Worm (Caenorhabditis elegans) whole organism, young adult: Measurements from ENCODE around the gene C37C3.18.
A peak's percentile ranks its signal among the peaks of the same experiment; 100 is the strongest.

Experiments used
- B0035.1 ChIP-seq: sonication (generic microtip); optimal IDR thresholded peaks from 2 replicates; lab custom pipeline; 2016; ENCODE audit warnings: missing genetic modification characterization, mild to moderate bottlenecking, missing compliant biosample characterization, missing genotype, missing genetic modification reagents
- B0261.1 ChIP-seq: sonication (generic microtip); optimal IDR thresholded peaks from 2 replicates; lab custom pipeline; 2016; ENCODE audit warnings: mild to moderate bottlenecking, missing genetic modification characterization, moderate library complexity, missing compliant biosample characterization
- B0336.3 ChIP-seq: fragments of 200-800 bp; sonication (Bioruptor generic); IDR thresholded peaks from 2 replicates; pipeline ENCODE4 v1.3.6; 2022; ENCODE audit warnings: missing genetic modification characterization, missing compliant biosample characterization
- C06A6.2 ChIP-seq: fragments of 200-800 bp; sonication (Bioruptor generic); conservative IDR thresholded peaks from 2 replicates; pipeline ENCODE4 v1.3.6; 2022; ENCODE audit warnings: missing genetic modification characterization, missing compliant biosample characterization
- C17E4.6 ChIP-seq: fragments of 200-800 bp; sonication (Bioruptor generic); IDR thresholded peaks from 2 replicates; pipeline ENCODE4 v1.3.6; 2022; ENCODE audit warnings: missing genetic modification reagents, missing genetic modification characterization, missing compliant biosample characterization
- D2030.7 ChIP-seq: fragments of 200-800 bp; sonication (Bioruptor generic); IDR thresholded peaks from 2 replicates; pipeline ENCODE4 v1.3.6; 2022; ENCODE audit warnings: missing genetic modification reagents, missing genetic modification characterization, missing compliant biosample characterization
- F33H1.4 ChIP-seq: fragments of 200-800 bp; sonication (Bioruptor generic); IDR thresholded peaks from 2 replicates; pipeline ENCODE4 v1.3.6; 2022; ENCODE audit warnings: missing genetic modification reagents, missing genetic modification characterization, missing compliant biosample characterization
- F39B2.1 ChIP-seq: fragments of 200-800 bp; sonication (Bioruptor generic); IDR thresholded peaks from 2 replicates; pipeline ENCODE4 v1.3.6; 2022; ENCODE audit warnings: missing genetic modification reagents, missing genetic modification characterization, missing compliant biosample characterization
- Y53F4B.3 ChIP-seq: fragments of 200-800 bp; sonication (Bioruptor generic); IDR thresholded peaks from 2 replicates; pipeline ENCODE4 v1.3.6; 2022; ENCODE audit warnings: missing genetic modification reagents, missing genetic modification characterization, missing compliant biosample characterization
- Y79H2A.3 ChIP-seq: fragments of 200-800 bp; sonication (Bioruptor generic); conservative IDR thresholded peaks from 2 replicates; pipeline ENCODE4 v1.3.6; 2022; ENCODE audit warnings: missing genetic modification reagents, missing genetic modification characterization, missing compliant biosample characterization
- Y95B8A.8 ChIP-seq: fragments of 200-800 bp; sonication (Bioruptor generic); IDR thresholded peaks from 2 replicates; pipeline ENCODE4 v1.3.6; 2022; ENCODE audit warnings: missing genetic modification reagents, missing genetic modification characterization, missing compliant biosample characterization
- ZK185.1 ChIP-seq: sonication (generic microtip); optimal IDR thresholded peaks from 2 replicates; lab custom pipeline; 2016; ENCODE audit warnings: mild to moderate bottlenecking, missing genetic modification characterization, missing compliant biosample characterization; ENCODE audit not compliant: poor library complexity, severe bottlenecking
- akir-1 ChIP-seq: fragments of 200-800 bp; sonication (Bioruptor generic); optimal IDR thresholded peaks from 2 replicates; lab custom pipeline; 2018; ENCODE audit warnings: mild to moderate bottlenecking, missing genetic modification characterization, moderate library complexity, missing compliant biosample characterization
- attf-5 ChIP-seq: fragments of 200-800 bp; sonication (Bioruptor generic); optimal IDR thresholded peaks from 2 replicates; lab custom pipeline; 2018; ENCODE audit warnings: mild to moderate bottlenecking, missing genetic modification characterization, missing compliant biosample characterization
- attf-6 ChIP-seq: fragments of 200-800 bp; sonication (Bioruptor generic); IDR thresholded peaks from 2 replicates; pipeline ENCODE4 v1.3.6; 2022; ENCODE audit warnings: missing genetic modification reagents, missing genetic modification characterization, missing compliant biosample characterization
- cebp-1 ChIP-seq, 2 experiments: fragments of 200-800 bp in 1 of 2; sonication (Bioruptor generic) in 1 of 2; sonication (generic microtip) in 1 of 2; IDR thresholded peaks in 1 of 2; optimal IDR thresholded peaks in 1 of 2; 2 replicates each; pipeline versions ENCODE4 v1.3.6 to Lab custom; 2017 to 2022; ENCODE audit warnings: missing compliant biosample characterization in 2 of 2, missing genetic modification characterization in 2 of 2, mild to moderate bottlenecking in 1 of 2, missing genetic modification reagents in 1 of 2, moderate library complexity in 1 of 2
- ceh-27 ChIP-seq: fragments of 200-800 bp; sonication (Bioruptor generic); optimal IDR thresholded peaks from 2 replicates; lab custom pipeline; 2018; ENCODE audit warnings: mild to moderate bottlenecking, missing genetic modification characterization, moderate library complexity, missing compliant biosample characterization
- ceh-40 ChIP-seq: fragments of 200-800 bp; sonication (Bioruptor generic); IDR thresholded peaks from 2 replicates; pipeline ENCODE4 v1.3.6; 2022; ENCODE audit warnings: missing genetic modification characterization, missing compliant biosample characterization
- ceh-58 ChIP-seq: fragments of 200-800 bp; sonication (Bioruptor generic); IDR thresholded peaks from 2 replicates; pipeline ENCODE4 v1.3.6; 2022; ENCODE audit warnings: missing genetic modification characterization, missing compliant biosample characterization
- chd-7 ChIP-seq: sonication (generic microtip); optimal IDR thresholded peaks from 2 replicates; lab custom pipeline; 2016; ENCODE audit warnings: mild to moderate bottlenecking, missing genetic modification characterization, moderate library complexity, missing compliant biosample characterization
- dpff-1 ChIP-seq: sonication (generic microtip); optimal IDR thresholded peaks from 2 replicates; lab custom pipeline; 2017; ENCODE audit warnings: mild to moderate bottlenecking, missing genetic modification characterization, missing compliant biosample characterization
- efl-1 ChIP-seq: fragments of 150-350 bp; optimal IDR thresholded peaks from 2 replicates; lab custom pipeline; 2014; ENCODE audit warnings: missing biosample characterization, missing genetic modification reagents, missing genetic modification characterization
- hlh-12 ChIP-seq: sonication (generic microtip); optimal IDR thresholded peaks from 2 replicates; lab custom pipeline; 2016; ENCODE audit warnings: missing genetic modification characterization, missing compliant biosample characterization
- hsf-1 ChIP-seq: fragments of 200-800 bp; sonication (Bioruptor generic); IDR thresholded peaks from 2 replicates; pipeline ENCODE4 v1.3.6; 2022; ENCODE audit warnings: missing genetic modification reagents, missing genetic modification characterization, missing compliant biosample characterization
- lin-26 ChIP-seq: fragments of 200-800 bp; sonication (Bioruptor generic); IDR thresholded peaks from 2 replicates; pipeline ENCODE4 v1.3.6; 2022; ENCODE audit warnings: missing genetic modification reagents, missing genetic modification characterization, missing compliant biosample characterization
- lir-1 ChIP-seq: fragments of 200-800 bp; sonication (Bioruptor generic); conservative IDR thresholded peaks from 2 replicates; pipeline ENCODE4 v1.3.6; 2022; ENCODE audit warnings: missing genetic modification reagents, missing genetic modification characterization, missing compliant biosample characterization
- madf-10 ChIP-seq: sonication (generic microtip); optimal IDR thresholded peaks from 2 replicates; lab custom pipeline; 2016; ENCODE audit warnings: mild to moderate bottlenecking, missing genetic modification characterization, missing compliant biosample characterization
- madf-6 ChIP-seq: fragments of 200-800 bp; sonication (Bioruptor generic); IDR thresholded peaks from 2 replicates; pipeline ENCODE4 v1.3.6; 2022; ENCODE audit warnings: missing genetic modification reagents, missing genetic modification characterization, missing compliant biosample characterization
- mxl-1 ChIP-seq: sonication (generic microtip); optimal IDR thresholded peaks from 2 replicates; lab custom pipeline; 2016; ENCODE audit warnings: missing genetic modification characterization, missing compliant biosample characterization
- nhr-120 ChIP-seq: fragments of 200-800 bp; sonication (Bioruptor generic); IDR thresholded peaks from 2 replicates; pipeline ENCODE4 v1.3.6; 2022; ENCODE audit warnings: missing genetic modification characterization, missing compliant biosample characterization
- nhr-80 ChIP-seq: sonication (generic microtip); optimal IDR thresholded peaks from 2 replicates; lab custom pipeline; 2016; ENCODE audit warnings: missing genetic modification characterization, missing compliant biosample characterization
- pha-4 ChIP-seq: fragments of 150-350 bp; sonication (generic microtip); optimal IDR thresholded peaks from 2 replicates; lab custom pipeline; 2014; ENCODE audit warnings: missing biosample characterization, missing genetic modification reagents, missing genetic modification characterization
- rcor-1 ChIP-seq: fragments of 200-800 bp; sonication (Bioruptor generic); IDR thresholded peaks from 2 replicates; pipeline ENCODE4 v1.3.6; 2022; ENCODE audit warnings: missing genetic modification reagents, missing genetic modification characterization, missing compliant biosample characterization
- snpc-3.4 ChIP-seq: sonication (generic microtip); optimal IDR thresholded peaks from 2 replicates; lab custom pipeline; 2017; ENCODE audit warnings: missing genetic modification characterization, mild to moderate bottlenecking, missing compliant biosample characterization, antibody characterized with exemption, moderate library complexity, missing genotype, missing genetic modification reagents
- sptf-2 ChIP-seq: fragments of 200-800 bp; sonication (Bioruptor generic); optimal IDR thresholded peaks from 2 replicates; lab custom pipeline; 2018; ENCODE audit warnings: mild to moderate bottlenecking, missing genetic modification characterization, missing compliant biosample characterization
- tbp1 ChIP-seq: fragments of 200-800 bp; sonication (Bioruptor generic); optimal IDR thresholded peaks from 2 replicates; lab custom pipeline; 2018; ENCODE audit warnings: mild to moderate bottlenecking, missing genetic modification characterization, missing compliant biosample characterization
- tbx-9 ChIP-seq: sonication (generic microtip); optimal IDR thresholded peaks from 2 replicates; lab custom pipeline; 2016; ENCODE audit warnings: borderline replicate concordance, missing genetic modification characterization, inconsistent platforms, missing compliant biosample characterization
- tlf-1 ChIP-seq: fragments of 200-800 bp; sonication (Bioruptor generic); optimal IDR thresholded peaks from 2 replicates; lab custom pipeline; 2018; ENCODE audit warnings: mild to moderate bottlenecking, missing genetic modification characterization, missing compliant biosample characterization
- unc-130 ChIP-seq: sonication (generic microtip); optimal IDR thresholded peaks from 2 replicates; lab custom pipeline; 2016; ENCODE audit warnings: missing genetic modification reagents, missing genetic modification characterization, missing compliant biosample characterization
- xnd-1 ChIP-seq: sonication (generic microtip); optimal IDR thresholded peaks from 2 replicates; lab custom pipeline; 2016; ENCODE audit warnings: missing genotype, missing genetic modification reagents, missing genetic modification characterization, missing compliant biosample characterization
- ztf-25 ChIP-seq: fragments of 200-800 bp; sonication (Bioruptor generic); IDR thresholded peaks from 2 replicates; pipeline ENCODE4 v1.3.6; 2022; ENCODE audit warnings: missing genetic modification reagents, missing genetic modification characterization, missing compliant biosample characterization
- ztf-3 ChIP-seq: fragments of 200-800 bp; sonication (Bioruptor generic); optimal IDR thresholded peaks from 2 replicates; lab custom pipeline; 2018; ENCODE audit warnings: mild to moderate bottlenecking, missing genetic modification characterization, missing compliant biosample characterization
- ztf-6 ChIP-seq: fragments of 200-800 bp; sonication (Bioruptor generic); IDR thresholded peaks from 2 replicates; pipeline ENCODE4 v1.3.6; 2022; ENCODE audit warnings: missing genetic modification reagents, missing genetic modification characterization, missing compliant biosample characterization

Gene C37C3.18

ce11 chrV:7808444-7808843 is 46.3 kb upstream of the C37C3.18 start:
- no peak for TF ChIP-seq ceh-58 (GFP tag; lab: Robert Waterston, UW)
- TF ChIP-seq xnd-1 (tag; lab: Kevin White, UChicago), result no peak
- TF ChIP-seq madf-10 (tag; lab: Kevin White, UChicago), result no peak
- TF ChIP-seq madf-6 (GFP tag; lab: Robert Waterston, UW), result 0 out of 2 replicates have a peak, but pooled peaks have one; percentile 15
- no peak for TF ChIP-seq F39B2.1

- TF ChIP-seq hsf-1, result no peak
- peak; percentile 6 for TF ChIP-seq attf-5 (GFP tag; lab: Kevin White, UChicago)
- TF ChIP-seq ZK185.1 (tag; lab: Kevin White, UChicago), result no peak
- 0 out of 2 replicates have a peak, but pooled peaks have one; percentile 20 for TF ChIP-seq lin-26
- peak; percentile 63 for TF ChIP-seq nhr-80 (tag; lab: Kevin White, UChicago)
- no peak for TF ChIP-seq sptf-2
- no peak for TF ChIP-seq cebp-1 (GFP tag; IDR thresholded peaks at IDR 0.05; lab: Robert Waterston, UW)
- TF ChIP-seq cebp-1 (tag; optimal IDR thresholded peaks at IDR 0.05; lab: Kevin White, UChicago), result peak; percentile 4
- TF ChIP-seq ztf-3 (GFP tag; lab: Kevin White, UChicago), result no peak
- TF ChIP-seq, all 124 proteins: peak for 4
Observed at ce11 chrV:7809320-7810256, 45.2 kb upstream of the C37C3.18 start, which contains the start of gene ZK742.3. Gene ZK742.3, minus strand, starts transcription at chrV:7809912.

ce11 chrV:7810591-7810990 is 44.2 kb upstream of the C37C3.18 start:
- TF ChIP-seq B0336.3 (GFP tag; lab: Robert Waterston, UW), result no peak
- no peak for TF ChIP-seq Y53F4B.3
- TF ChIP-seq pha-4 (tag; lab: Kevin White, UChicago), result no peak
- TF ChIP-seq ceh-27 (GFP tag; lab: Kevin White, UChicago), result no peak
- no peak for TF ChIP-seq snpc-3.4 (tag; lab: Kevin White, UChicago)
- TF ChIP-seq F33H1.4 (GFP tag; lab: Robert Waterston, UW), result no peak
- no peak for TF ChIP-seq D2030.7
- no peak for TF ChIP-seq nhr-120 (GFP tag; lab: Robert Waterston, UW)
- TF ChIP-seq rcor-1, result no peak
- no peak for TF ChIP-seq tbx-9 (tag; lab: Kevin White, UChicago)
- TF ChIP-seq lir-1, result no peak
- TF ChIP-seq attf-6, result no peak
- no peak for TF ChIP-seq C17E4.6 (GFP tag; lab: Robert Waterston, UW)
- no peak for TF ChIP-seq efl-1 (GFP tag; lab: Kevin White, UChicago)
- no peak for TF ChIP-seq tbp1 (GFP tag; lab: Kevin White, UChicago)
- TF ChIP-seq nhr-80 (tag; lab: Kevin White, UChicago), result no peak

DNA sequence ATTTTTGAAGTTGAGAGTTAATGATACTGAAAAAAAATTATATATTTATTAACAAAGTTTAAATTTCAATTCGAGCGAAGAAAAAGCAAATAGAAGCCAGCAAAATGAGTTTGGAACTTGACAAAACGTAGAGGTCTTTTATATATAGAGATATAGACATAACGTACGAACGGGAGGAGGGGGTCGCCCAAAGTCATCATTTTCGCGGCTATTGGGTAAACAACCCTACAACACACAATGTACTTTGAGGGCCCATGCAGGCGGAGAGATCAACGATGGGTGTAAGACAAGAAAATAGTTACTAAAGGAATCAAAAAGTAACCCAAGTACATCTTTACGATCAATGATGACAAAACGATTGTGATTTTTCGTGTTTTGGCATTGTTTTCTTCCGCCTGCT is 43.0 kb upstream of the C37C3.18 start, which contains the start of gene ZK742.4:
Gene ZK742.4, minus strand, starts transcription at position 35 of the 400 bp plus-strand sequence.
- TF ChIP-seq C06A6.2 (GFP tag; lab: Robert Waterston, UW) (no peak), hlh-12 (tag; lab: Kevin White, UChicago) (no peak), Y95B8A.8 (no peak), unc-130 (GFP tag; lab: Kevin White, UChicago) (no peak), B0261.1 (tag; lab: Kevin White, UChicago) (no peak), Y79H2A.3 (GFP tag; lab: Robert Waterston, UW) (no peak), chd-7 (tag; lab: Kevin White, UChicago) (no peak), akir-1 (GFP tag; lab: Kevin White, UChicago) (no peak), tlf-1 (GFP tag; lab: Kevin White, UChicago) (no peak), mxl-1 (tag; lab: Kevin White, UChicago) (no peak), dpff-1 (tag; lab: Kevin White, UChicago) (no peak), ceh-40 (GFP tag; lab: Robert Waterston, UW) (no peak), B0035.1 (tag; lab: Kevin White, UChicago) (no peak), ztf-6 (GFP tag; lab: Robert Waterston, UW) (no peak), ztf-25 (no peak), snpc-3.4 (tag; lab: Kevin White, UChicago) (no peak), ceh-58 (GFP tag; lab: Robert Waterston, UW) (no peak), Y53F4B.3 (no peak)
